Worm (Caenorhabditis elegans): ENCODE results near the gene ceeh-1.

The ceeh-1 gene

ce11 chrIII:811544-811943 is 20.5 kb downstream of the ceeh-1 start, which contains the start of gene daf-7:
Gene daf-7, plus strand, starts transcription at chrIII:811844.
- TF ChIP-seq alr-1 (tag; optimal IDR thresholded peaks at IDR 0.05) (no peak), lin-39 (tag; optimal IDR thresholded peaks at IDR 0.05) (no peak), nhr-12 (tag; optimal IDR thresholded peaks at IDR 0.05) (no peak), ZK546.5 (tag; optimal IDR thresholded peaks at IDR 0.05) (no peak), nhr-129 (tag; optimal IDR thresholded peaks at IDR 0.05) (no peak), blmp-1 (tag; optimal IDR thresholded peaks at IDR 0.05; ENCODE audit: insufficient read depth) (no peak), sem-4 (tag; optimal IDR thresholded peaks at IDR 0.05) (no peak), nhr-25 (tag; optimal IDR thresholded peaks at IDR 0.05) (no peak), ceh-16 (tag; optimal IDR thresholded peaks at IDR 0.05) (no peak), mab-5 (tag; optimal IDR thresholded peaks at IDR 0.05) (no peak), ama-1 (optimal IDR thresholded peaks at IDR 0.05) (no peak), dmd-4 (tag; optimal IDR thresholded peaks at IDR 0.05) (no peak)

DNA sequence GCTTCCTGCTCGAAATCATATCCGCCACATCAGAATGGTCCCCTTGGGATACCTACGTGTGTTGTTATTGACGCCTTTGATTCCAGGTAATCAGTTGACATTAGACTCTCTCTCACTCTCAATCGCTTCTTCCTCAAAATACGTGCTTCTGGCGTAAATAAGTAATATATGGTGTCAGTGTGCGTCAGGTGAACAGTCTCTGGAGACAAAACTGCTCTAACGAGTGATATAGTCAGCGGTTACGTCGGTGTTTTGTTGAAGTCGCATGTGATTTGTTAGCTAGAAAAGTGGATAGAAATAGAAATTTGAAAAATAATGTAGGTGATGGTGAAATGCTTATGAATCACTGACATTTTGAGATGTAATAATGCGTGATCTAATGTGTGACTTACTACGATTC is 30.0 kb downstream of the ceeh-1 start:
- TF ChIP-seq elt-1 (tag; optimal IDR thresholded peaks at IDR 0.05) = no peak
- TF ChIP-seq alr-1 (tag; optimal IDR thresholded peaks at IDR 0.05) = no peak
- TF ChIP-seq ceh-16 (tag; optimal IDR thresholded peaks at IDR 0.05) = no peak
- TF ChIP-seq unc-55 (GFP tag; optimal IDR thresholded peaks at IDR 0.05) = no peak
- TF ChIP-seq ceh-82 (tag; optimal IDR thresholded peaks at IDR 0.05) = no peak

ce11 chrIII:797507-797906 is 34.6 kb downstream of the ceeh-1 start:
- TF ChIP-seq sem-4 (tag; optimal IDR thresholded peaks at IDR 0.05) (no peak), mbf-1 (tag; optimal IDR thresholded peaks at IDR 0.05) (no peak), alr-1 (tag; optimal IDR thresholded peaks at IDR 0.05) (no peak), blmp-1 (tag; optimal IDR thresholded peaks at IDR 0.05; ENCODE audit: insufficient read depth) (no peak), dmd-4 (tag; optimal IDR thresholded peaks at IDR 0.05) (no peak), nhr-12 (tag; optimal IDR thresholded peaks at IDR 0.05) (no peak), nhr-237 (tag; optimal IDR thresholded peaks at IDR 0.05) (no peak), lin-11 (tag; optimal IDR thresholded peaks at IDR 0.05) (no peak), ceh-82 (tag; optimal IDR thresholded peaks at IDR 0.05) (no peak), elt-1 (tag; optimal IDR thresholded peaks at IDR 0.05) (no peak), fos-1 (tag; optimal IDR thresholded peaks at IDR 0.05) (no peak), elt-3 (tag; optimal IDR thresholded peaks at IDR 0.05) (no peak), nhr-10 (tag; optimal IDR thresholded peaks at IDR 0.05) (no peak), F13H6.1 (tag; optimal IDR thresholded peaks at IDR 0.05) (no peak), mdl-1 (tag; optimal IDR thresholded peaks at IDR 0.05) (no peak), ZK546.5 (tag; optimal IDR thresholded peaks at IDR 0.05) (no peak)

- TF ChIP-seq nhr-12 (tag; optimal IDR thresholded peaks at IDR 0.05) (no peak), elt-1 (tag; optimal IDR thresholded peaks at IDR 0.05) (no peak)
These were observed 37.0 kb downstream of the ceeh-1 start, which contains the start of gene trpp-11 for ce11 chrIII:794984-795596. Gene trpp-11, plus strand, starts transcription at chrIII:795136.

ce11 chrIII:794000-794399 is 38.1 kb downstream of the ceeh-1 start, which contains the start of gene rps-29:
Gene rps-29, plus strand, starts transcription at chrIII:794300.
- TF ChIP-seq mbf-1 (tag; optimal IDR thresholded peaks at IDR 0.05) = no peak
- TF ChIP-seq C34F6.9 (tag; optimal IDR thresholded peaks at IDR 0.05) = no peak
- TF ChIP-seq lin-13 (GFP tag; optimal IDR thresholded peaks at IDR 0.05) = no peak
- TF ChIP-seq lin-11 (tag; optimal IDR thresholded peaks at IDR 0.05) = no peak
- no peak for TF ChIP-seq ztf-4 (tag; optimal IDR thresholded peaks at IDR 0.05)
- no peak for TF ChIP-seq unc-55 (GFP tag; optimal IDR thresholded peaks at IDR 0.05)
- no peak for TF ChIP-seq nhr-6 (tag; optimal IDR thresholded peaks at IDR 0.05)
- TF ChIP-seq unc-39 (tag; optimal IDR thresholded peaks at IDR 0.05) = no peak
- TF ChIP-seq nhr-129 (tag; optimal IDR thresholded peaks at IDR 0.05) = no peak
- no peak for TF ChIP-seq mdl-1 (tag; optimal IDR thresholded peaks at IDR 0.05)
- TF ChIP-seq unc-62 (GFP tag; optimal IDR thresholded peaks at IDR 0.05) = no peak
- TF ChIP-seq aly-2 (tag; optimal IDR thresholded peaks at IDR 0.05) = no peak
- TF ChIP-seq ztf-11 (tag; optimal IDR thresholded peaks at IDR 0.05) = no peak
- no peak for TF ChIP-seq ama-1 (optimal IDR thresholded peaks at IDR 0.05)
- TF ChIP-seq lin-39 (tag; optimal IDR thresholded peaks at IDR 0.05) = no peak
- TF ChIP-seq elt-3 (tag; optimal IDR thresholded peaks at IDR 0.05) = no peak
- no peak for TF ChIP-seq snpc-4 (tag; optimal IDR thresholded peaks at IDR 0.05)
- no peak for TF ChIP-seq nhr-77 (tag; optimal IDR thresholded peaks at IDR 0.05)
- TF ChIP-seq nhr-10 (tag; optimal IDR thresholded peaks at IDR 0.05) = no peak

All from whole organism, L2 larva.